Fruit fly (Drosophila melanogaster) whole organism, prepupa: ENCODE measurements around the gene CG11267.

Source experiments
- CG10631 ChIP-seq: fragments of 200-800 bp; sonication (Bioruptor generic); optimal IDR thresholded peaks from 2 replicates; lab custom pipeline; 2016; ENCODE audit warnings: missing biosample characterization, missing genetic modification characterization
- CG10669 ChIP-seq: fragments of 200-800 bp; sonication (Bioruptor generic); optimal IDR thresholded peaks from 3 replicates; lab custom pipeline; 2018; ENCODE audit warnings: missing biosample characterization, mild to moderate bottlenecking, missing genetic modification characterization, moderate library complexity
- CG11294 ChIP-seq: fragments of 200-800 bp; sonication (Bioruptor generic); IDR thresholded peaks from 2 replicates; pipeline ENCODE4 v1.3.6; 2022; ENCODE audit warnings: missing biosample characterization, missing genetic modification characterization
- CG11762 ChIP-seq: fragments of 200-800 bp; sonication (Bioruptor generic); optimal IDR thresholded peaks from 3 replicates; lab custom pipeline; 2016; ENCODE audit warnings: missing biosample characterization, missing genetic modification characterization; ENCODE audit not compliant: insufficient read depth
- CG11902 ChIP-seq: fragments of 200-800 bp; sonication (Bioruptor generic); optimal IDR thresholded peaks from 3 replicates; lab custom pipeline; 2016; ENCODE audit warnings: missing biosample characterization, missing genetic modification characterization
- CG15336 ChIP-seq: fragments of 200-800 bp; sonication (Bioruptor generic); IDR thresholded peaks from 2 replicates; pipeline ENCODE4 v1.3.6; 2022; ENCODE audit warnings: missing biosample characterization, missing genetic modification characterization
- CG3032 ChIP-seq: fragments of 200-800 bp; optimal IDR thresholded peaks from 2 replicates; lab custom pipeline; 2019; ENCODE audit warnings: missing biosample characterization, mild to moderate bottlenecking, missing genetic modification characterization, moderate library complexity
- CG31627 ChIP-seq: fragments of 200-800 bp; sonication (Bioruptor generic); optimal IDR thresholded peaks from 3 replicates; lab custom pipeline; 2016; ENCODE audit warnings: missing biosample characterization, missing genetic modification characterization
- CG32006 ChIP-seq: fragments of 200-800 bp; sonication (Bioruptor generic); optimal IDR thresholded peaks from 3 replicates; lab custom pipeline; 2017; ENCODE audit warnings: missing biosample characterization, mild to moderate bottlenecking, missing genetic modification characterization
- CG3919 ChIP-seq: fragments of 200-800 bp; sonication (Bioruptor generic); optimal IDR thresholded peaks from 3 replicates; lab custom pipeline; 2016; ENCODE audit warnings: missing biosample characterization, missing genetic modification characterization
- CG6163 ChIP-seq: fragments of 200-800 bp; sonication (Bioruptor generic); IDR thresholded peaks from 3 replicates; pipeline ENCODE4 v1.3.6; 2022; ENCODE audit warnings: missing biosample characterization, missing genetic modification characterization
- CG6808 ChIP-seq: fragments of 200-800 bp; sonication (Bioruptor generic); optimal IDR thresholded peaks from 3 replicates; lab custom pipeline; 2017; ENCODE audit warnings: missing biosample characterization, missing genetic modification characterization, mild to moderate bottlenecking, moderate library complexity, missing genetic modification reagents
- CG6854 ChIP-seq: fragments of 200-800 bp; sonication (Bioruptor generic); optimal IDR thresholded peaks from 2 replicates; lab custom pipeline; 2017; ENCODE audit warnings: missing biosample characterization, mild to moderate bottlenecking, missing genetic modification characterization
- CG7368 ChIP-seq: fragments of 200-800 bp; sonication (Bioruptor generic); optimal IDR thresholded peaks from 3 replicates; lab custom pipeline; 2016; ENCODE audit warnings: missing biosample characterization, missing genetic modification characterization
- CG8119 ChIP-seq: fragments of 200-800 bp; sonication (Bioruptor generic); IDR thresholded peaks from 3 replicates; pipeline ENCODE4 v1.3.6; 2022; ENCODE audit warnings: missing biosample characterization, missing genetic modification characterization
- CG8319 ChIP-seq: fragments of 200-800 bp; sonication (Bioruptor generic); optimal IDR thresholded peaks from 3 replicates; lab custom pipeline; 2016; ENCODE audit warnings: missing biosample characterization, missing genetic modification characterization
- CG8632 ChIP-seq: fragments of 200-800 bp; sonication (Bioruptor generic); optimal IDR thresholded peaks from 3 replicates; lab custom pipeline; 2016; ENCODE audit warnings: missing biosample characterization, missing genetic modification characterization
- CG9139 ChIP-seq: fragments of 200-800 bp; sonication (Bioruptor generic); optimal IDR thresholded peaks from 3 replicates; lab custom pipeline; 2017; ENCODE audit warnings: missing biosample characterization, mild to moderate bottlenecking, missing genetic modification characterization
- Eip78C ChIP-seq: fragments of 200-800 bp; sonication (Bioruptor generic); peaks from one replicate; lab custom pipeline; 2016; ENCODE audit warnings: missing biosample characterization, missing genetic modification characterization
- Ets21C ChIP-seq: fragments of 200-800 bp; sonication (Bioruptor generic); optimal IDR thresholded peaks from 3 replicates; lab custom pipeline; 2016; ENCODE audit warnings: missing biosample characterization, missing genetic modification characterization
- Gug ChIP-seq: fragments of 200-800 bp; sonication (Bioruptor generic); IDR thresholded peaks from 2 replicates; pipeline ENCODE4 v1.3.6; 2022; ENCODE audit warnings: missing biosample characterization, missing genetic modification characterization
- Hr38 ChIP-seq: sonication (Bioruptor generic); optimal IDR thresholded peaks from 2 replicates; lab custom pipeline; 2016; ENCODE audit warnings: missing biosample characterization, missing genetic modification characterization
- Hr39 ChIP-seq: fragments of 200-800 bp; sonication (Bioruptor generic); optimal IDR thresholded peaks from 2 replicates; lab custom pipeline; 2016; ENCODE audit warnings: missing biosample characterization, missing genetic modification characterization
- Hr4 ChIP-seq: fragments of 200-800 bp; sonication (Bioruptor generic); optimal IDR thresholded peaks from 3 replicates; lab custom pipeline; 2016; ENCODE audit warnings: missing biosample characterization, missing genetic modification characterization
- Met ChIP-seq: fragments of 200-800 bp; sonication (Bioruptor generic); optimal IDR thresholded peaks from 3 replicates; lab custom pipeline; 2016; ENCODE audit warnings: missing biosample characterization, missing genetic modification characterization
- OdsH ChIP-seq: fragments of 200-800 bp; sonication (Bioruptor generic); optimal IDR thresholded peaks from 3 replicates; lab custom pipeline; 2016; ENCODE audit warnings: missing biosample characterization, missing genetic modification characterization
- Smox ChIP-seq: fragments of 200-800 bp; sonication (Bioruptor generic); optimal IDR thresholded peaks from 3 replicates; lab custom pipeline; 2016; ENCODE audit warnings: missing biosample characterization, missing genetic modification characterization
- Sox14 ChIP-seq: fragments of 200-800 bp; sonication (Bioruptor generic); optimal IDR thresholded peaks from 3 replicates; lab custom pipeline; 2016; ENCODE audit warnings: missing biosample characterization, missing genetic modification characterization
- acj6 ChIP-seq: fragments of 200-800 bp; sonication (Bioruptor generic); optimal IDR thresholded peaks from 3 replicates; lab custom pipeline; 2016; ENCODE audit warnings: missing biosample characterization, missing genetic modification characterization
- cyc ChIP-seq: fragments of 200-800 bp; sonication (Bioruptor generic); optimal IDR thresholded peaks from 3 replicates; lab custom pipeline; 2016; ENCODE audit warnings: missing biosample characterization, missing genetic modification characterization
- dac ChIP-seq: fragments of 200-800 bp; sonication (Bioruptor generic); optimal IDR thresholded peaks from 2 replicates; lab custom pipeline; 2017; ENCODE audit warnings: missing biosample characterization, mild to moderate bottlenecking, missing genetic modification characterization
- fd59A ChIP-seq: fragments of 200-800 bp; sonication (Bioruptor generic); optimal IDR thresholded peaks from 2 replicates; lab custom pipeline; 2017; ENCODE audit warnings: missing biosample characterization, mild to moderate bottlenecking, missing genetic modification characterization, missing genetic modification reagents
- fkh ChIP-seq: fragments of 200-800 bp; sonication (Bioruptor generic); optimal IDR thresholded peaks from 3 replicates; lab custom pipeline; 2017; ENCODE audit warnings: missing biosample characterization, mild to moderate bottlenecking, missing genetic modification characterization, moderate library complexity
- lz ChIP-seq: fragments of 200-800 bp; sonication (Bioruptor generic); optimal IDR thresholded peaks from 3 replicates; lab custom pipeline; 2016; ENCODE audit warnings: missing biosample characterization, missing genetic modification characterization
- pdm3 ChIP-seq: fragments of 200-800 bp; sonication (Bioruptor generic); optimal IDR thresholded peaks from 3 replicates; lab custom pipeline; 2016; ENCODE audit warnings: missing biosample characterization, missing genetic modification characterization
- salr ChIP-seq, 2 experiments: fragments of 200-800 bp; sonication (Bioruptor generic); optimal IDR thresholded peaks; 3 replicates each; lab custom pipeline; 2016 to 2018; ENCODE audit warnings: missing biosample characterization in 2 of 2, missing genetic modification characterization in 2 of 2, mild to moderate bottlenecking in 1 of 2
- spab ChIP-seq: fragments of 200-800 bp; sonication (Bioruptor generic); optimal IDR thresholded peaks from 2 replicates; lab custom pipeline; 2017; ENCODE audit warnings: missing biosample characterization, mild to moderate bottlenecking, missing genetic modification characterization, missing genetic modification reagents
- svp ChIP-seq: fragments of 200-800 bp; sonication (Bioruptor generic); peaks from one replicate; lab custom pipeline; 2016; ENCODE audit warnings: missing biosample characterization, missing genetic modification characterization

Gene CG11267

DNA sequence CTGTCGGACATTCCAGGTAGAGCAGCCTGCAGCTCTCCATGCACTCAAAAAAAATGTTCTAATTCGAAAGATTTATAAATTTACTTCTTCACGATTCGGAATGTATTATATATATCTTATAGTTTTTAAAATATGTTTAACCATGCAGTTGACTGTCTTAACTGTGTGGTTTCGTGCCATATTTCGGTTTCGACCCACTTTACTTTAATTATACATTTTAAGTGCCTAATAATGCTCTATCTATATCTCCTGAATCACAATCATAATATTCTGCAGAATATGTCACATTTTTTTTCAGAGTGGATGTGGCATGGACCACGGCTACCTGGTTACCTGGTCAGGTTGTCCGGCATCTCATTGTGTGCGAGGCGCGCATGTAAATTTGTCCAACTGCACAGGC, 33.8 kb downstream of the CG11267 start (continued):
- TF ChIP-seq Met (GFP tag; lab: Kevin White, UChicago), result peak; percentile 27
- no peak for TF ChIP-seq CG8319 (GFP tag; lab: Kevin White, UChicago)
- peak; percentile 35 for TF ChIP-seq CG3032 (tag; lab: Kevin White, UChicago)
- peak; percentile 42 for TF ChIP-seq CG10631
- TF ChIP-seq Sox14 (GFP tag; lab: Kevin White, UChicago), result no peak
- TF ChIP-seq CG6808, result peak; percentile 55
- peak; percentile 27 for TF ChIP-seq CG3919 (GFP tag; lab: Kevin White, UChicago)
- TF ChIP-seq Hr39 (GFP tag; lab: Kevin White, UChicago), result no peak
- TF ChIP-seq Eip78C, result peak; percentile 86
- peak; percentile 80 for TF ChIP-seq svp (GFP tag; lab: Kevin White, UChicago)
- peak; percentile 30 for TF ChIP-seq acj6
- TF ChIP-seq Gug (GFP tag; lab: Robert Waterston, UW), result no peak
- no peak for TF ChIP-seq pdm3 (GFP tag; lab: Kevin White, UChicago)
- TF ChIP-seq salr (GFP tag; optimal IDR thresholded peaks at IDR 0.05; lab: Kevin White, UChicago), result peak in 1 of 2 experiments; percentile 11
- no peak for TF ChIP-seq CG11902 (GFP tag; lab: Kevin White, UChicago)
- peak; percentile 32 for TF ChIP-seq CG10669 (GFP tag; lab: Kevin White, UChicago)
- no peak for TF ChIP-seq Hr38 (GFP tag; lab: Kevin White, UChicago)
- TF ChIP-seq fkh (GFP tag; lab: Kevin White, UChicago), result no peak
- TF ChIP-seq CG11762 (GFP tag; lab: Kevin White, UChicago), result no peak
- TF ChIP-seq CG32006 (GFP tag; lab: Kevin White, UChicago), result peak; percentile 66
- TF ChIP-seq Smox (GFP tag; lab: Kevin White, UChicago), result peak; percentile 28
- peak; percentile 47; the same call in 2 of the 3 replicates for TF ChIP-seq CG8119 (GFP tag; lab: Robert Waterston, UW)
- TF ChIP-seq OdsH (GFP tag; lab: Kevin White, UChicago), result no peak
- TF ChIP-seq CG15336, result 0 out of 2 replicates have a peak, but pooled peaks have one; percentile 34
- no peak for TF ChIP-seq Ets21C (GFP tag; lab: Kevin White, UChicago)
- no peak for TF ChIP-seq CG7368 (GFP tag; lab: Kevin White, UChicago)
- no peak for TF ChIP-seq CG31627
- no peak for TF ChIP-seq CG9139
- no peak for TF ChIP-seq cyc (GFP tag; lab: Kevin White, UChicago)
- no peak for TF ChIP-seq Hr4 (GFP tag; lab: Kevin White, UChicago)
- no peak for TF ChIP-seq CG11294 (GFP tag; lab: Robert Waterston, UW)
- peak; percentile 37 for TF ChIP-seq spab (GFP tag; lab: Kevin White, UChicago)
- no peak for TF ChIP-seq dac
- peak; percentile 16 for TF ChIP-seq CG8632 (GFP tag; lab: Kevin White, UChicago)
- TF ChIP-seq CG6854, result no peak
- TF ChIP-seq CG6163, result no peak

DNA sequence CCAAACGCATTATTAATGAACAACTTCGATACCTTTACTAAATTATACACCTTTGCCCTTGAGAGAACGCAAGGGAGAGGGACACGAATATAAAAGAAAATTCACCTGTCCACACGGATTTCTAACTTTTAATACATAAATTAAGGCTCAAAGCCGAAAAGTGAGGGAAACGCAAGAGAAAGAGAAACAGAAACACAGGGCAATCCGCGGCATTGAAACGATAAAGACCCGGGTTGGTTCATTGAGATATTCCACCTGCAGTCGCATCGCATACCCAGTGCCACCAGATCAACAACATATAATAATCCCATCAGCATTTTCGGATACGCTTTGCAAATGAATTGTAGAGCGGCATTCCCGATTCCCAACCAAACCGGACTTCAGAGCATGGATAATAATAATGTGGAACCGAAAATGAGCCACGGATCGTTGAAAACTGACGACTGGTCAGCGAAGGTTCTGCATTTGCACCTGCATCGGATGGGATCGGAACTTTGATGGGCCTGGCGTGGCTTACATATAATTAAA, 34.9 kb downstream of the CG11267 start:
- peak; percentile 31 for TF ChIP-seq Eip78C
- no peak for TF ChIP-seq CG11762 (GFP tag; lab: Kevin White, UChicago)

DNA sequence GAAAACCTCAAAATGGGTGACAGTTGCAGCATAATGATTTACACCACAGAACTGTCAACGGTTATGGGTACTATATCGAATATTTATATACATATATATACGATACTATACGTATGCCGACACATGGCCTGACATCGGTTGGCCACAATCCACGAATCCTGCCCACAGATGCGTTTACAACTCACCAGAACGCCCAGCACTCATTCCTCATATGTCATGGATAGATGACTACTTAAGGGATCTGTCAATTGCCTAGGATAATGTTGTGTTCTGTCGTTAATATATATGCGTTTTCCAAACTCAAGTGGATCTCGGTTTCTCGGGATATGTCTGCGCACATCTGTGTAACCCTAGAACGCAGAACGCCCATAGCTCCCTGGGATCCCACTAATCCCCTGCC, 42.6 kb downstream of the CG11267 start:
- no peak for TF ChIP-seq CG8319 (GFP tag; lab: Kevin White, UChicago)
- no peak for TF ChIP-seq Gug (GFP tag; lab: Robert Waterston, UW)
- no peak for TF ChIP-seq CG8119 (GFP tag; lab: Robert Waterston, UW)
- TF ChIP-seq cyc (GFP tag; lab: Kevin White, UChicago), result no peak
- TF ChIP-seq lz (GFP tag; lab: Kevin White, UChicago), result no peak
- no peak for TF ChIP-seq fd59A (GFP tag; lab: Kevin White, UChicago)
- no peak for TF ChIP-seq CG15336
